Fruit fly (Drosophila melanogaster): Measurements from ENCODE around the gene drm.

drm gene

dm6 chr2L:3506322-3506721 lies 32.7 kb upstream of the drm start:
- no peak for TF ChIP-seq brk (GFP tag; optimal IDR thresholded peaks at IDR 0.05)
- no peak for TF ChIP-seq Abd-B (GFP tag; optimal IDR thresholded peaks at IDR 0.05)
- TF ChIP-seq rgr (GFP tag; optimal IDR thresholded peaks at IDR 0.05) = no peak
- TF ChIP-seq fru (GFP tag; optimal IDR thresholded peaks at IDR 0.05) = no peak

DNA sequence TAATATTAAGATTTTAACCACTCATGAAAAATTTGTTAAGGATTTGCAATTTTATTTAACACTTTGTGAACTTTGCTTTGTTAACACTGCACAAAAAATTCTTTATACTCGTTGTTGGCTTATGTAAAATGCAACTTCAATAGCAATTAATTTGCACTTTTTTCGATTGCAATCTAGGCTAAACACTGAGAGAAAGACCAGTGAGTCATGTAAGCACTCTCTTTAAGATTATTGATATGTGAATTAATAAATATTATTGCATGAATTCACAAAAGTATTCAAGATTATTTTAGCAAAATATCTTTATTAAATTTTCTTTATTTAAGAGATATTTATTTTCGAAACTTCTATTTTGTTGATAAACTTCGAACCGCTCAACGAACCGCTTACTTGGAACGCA lies 32.2 kb upstream of the drm start:
- TF ChIP-seq Dfd (GFP tag; optimal IDR thresholded peaks at IDR 0.05) (no peak), sv (GFP tag; optimal IDR thresholded peaks at IDR 0.05) (no peak), OdsH (GFP tag; optimal IDR thresholded peaks at IDR 0.05) (no peak), Hr78 (GFP tag; optimal IDR thresholded peaks at IDR 0.05) (no peak), dmrt93B (GFP tag; optimal IDR thresholded peaks at IDR 0.05) (no peak), jim (GFP tag; optimal IDR thresholded peaks at IDR 0.05) (no peak), brk (GFP tag; optimal IDR thresholded peaks at IDR 0.05) (no peak), Hnf4 (GFP tag; optimal IDR thresholded peaks at IDR 0.05) (no peak), foxo (GFP tag; optimal IDR thresholded peaks at IDR 0.05) (no peak), Hr83 (GFP tag; optimal IDR thresholded peaks at IDR 0.05; ENCODE audit: poor library complexity, severe bottlenecking) (no peak), woc (GFP tag; optimal IDR thresholded peaks at IDR 0.05) (no peak), rgr (GFP tag; optimal IDR thresholded peaks at IDR 0.05) (no peak), CG9705 (GFP tag; optimal IDR thresholded peaks at IDR 0.05) (no peak), CrebA (GFP tag; optimal IDR thresholded peaks at IDR 0.05; ENCODE audit: borderline replicate concordance) (no peak), Dif (GFP tag; optimal IDR thresholded peaks at IDR 0.05; ENCODE audit: partially characterized antibody) (no peak), h (GFP tag; optimal IDR thresholded peaks at IDR 0.05) (no peak)

- TF ChIP-seq jim (GFP tag; optimal IDR thresholded peaks at IDR 0.05) = no peak
- no peak for TF ChIP-seq fru (GFP tag; optimal IDR thresholded peaks at IDR 0.05)
- no peak for TF ChIP-seq Abd-B (GFP tag; optimal IDR thresholded peaks at IDR 0.05)
- no peak for TF ChIP-seq Jra (GFP tag; optimal IDR thresholded peaks at IDR 0.05)
- no peak for TF ChIP-seq dsf (GFP tag; optimal IDR thresholded peaks at IDR 0.05; ENCODE audit: borderline replicate concordance)
- no peak for TF ChIP-seq usp (GFP tag; optimal IDR thresholded peaks at IDR 0.05)
- TF ChIP-seq tai (GFP tag; optimal IDR thresholded peaks at IDR 0.05) = no peak
These were observed 31.6 kb upstream of the drm start, which contains the start of gene tim for dm6 chr2L:3507209-3508164. Gene tim, minus strand, starts transcription at chr2L:3508119.

DNA sequence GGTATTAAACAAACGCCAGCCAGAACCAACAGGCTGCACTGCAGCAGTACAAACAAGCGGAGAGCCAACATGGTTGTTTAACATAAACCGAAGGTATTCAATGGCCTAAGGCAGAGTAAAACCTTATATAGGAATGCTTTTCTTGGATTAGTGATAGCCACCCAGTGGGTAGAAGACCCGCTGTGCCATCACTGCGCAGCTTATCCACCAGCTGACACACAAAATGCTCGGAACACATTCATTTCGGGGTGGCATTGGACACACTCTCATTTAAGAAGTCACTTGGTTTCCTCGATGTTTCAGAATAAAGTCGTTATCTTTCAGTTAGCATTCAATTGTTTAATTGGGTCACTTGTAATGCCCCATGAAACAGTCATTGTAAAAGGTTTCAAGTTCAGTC lies 29.0 kb upstream of the drm start, which contains the start of gene CG31954:
Gene CG31954 (minus strand): TSS at position 101 of the 400 bp plus-strand sequence.
- TF ChIP-seq rgr (GFP tag; optimal IDR thresholded peaks at IDR 0.05) = no peak

DNA sequence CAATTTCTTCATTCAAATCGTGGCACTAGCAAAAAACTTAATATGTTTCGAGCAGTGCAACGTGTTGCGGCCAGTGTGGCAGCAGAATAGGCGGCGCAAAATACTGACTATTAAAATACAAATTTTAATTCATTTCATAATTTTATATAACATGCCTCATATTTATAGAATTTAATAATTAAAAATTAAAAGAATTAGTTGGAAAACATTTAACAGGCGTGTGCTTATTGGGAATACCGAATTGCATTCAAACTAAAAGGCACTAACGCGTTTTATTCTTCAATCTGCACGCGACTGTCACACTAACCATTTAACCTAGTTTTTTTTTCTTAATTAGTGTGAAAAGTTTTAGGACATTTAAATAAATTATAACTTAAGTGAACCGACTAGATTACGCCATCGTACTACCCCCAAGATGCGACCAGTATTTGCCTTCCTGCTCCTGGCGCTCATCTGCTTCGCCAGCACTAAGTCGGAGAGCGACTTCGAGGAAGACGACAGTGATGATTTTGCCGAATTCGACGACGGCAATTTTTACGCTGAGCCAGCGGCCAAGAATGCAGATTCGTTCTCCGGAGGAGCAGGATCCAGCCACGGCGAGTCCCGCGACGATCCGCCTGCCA lies 24.4 kb upstream of the drm start, which contains the start of the genes LeuRS and CG17593:
Gene LeuRS (minus strand): TSS at position 88 of the 623 bp plus-strand sequence.
Gene CG17593 (plus strand): TSS at position 304 of the 623 bp plus-strand sequence.
- TF ChIP-seq brk (GFP tag; optimal IDR thresholded peaks at IDR 0.05) (no peak), sv (GFP tag; optimal IDR thresholded peaks at IDR 0.05) (no peak), GATAd (GFP tag; optimal IDR thresholded peaks at IDR 0.05) (no peak), dsf (GFP tag; optimal IDR thresholded peaks at IDR 0.05; ENCODE audit: borderline replicate concordance) (no peak), jim (GFP tag; optimal IDR thresholded peaks at IDR 0.05) (no peak), Myc (optimal IDR thresholded peaks at IDR 0.05) (peak; percentile 33), usp (GFP tag; optimal IDR thresholded peaks at IDR 0.05) (no peak), psq (GFP tag; optimal IDR thresholded peaks at IDR 0.05) (no peak)

DNA sequence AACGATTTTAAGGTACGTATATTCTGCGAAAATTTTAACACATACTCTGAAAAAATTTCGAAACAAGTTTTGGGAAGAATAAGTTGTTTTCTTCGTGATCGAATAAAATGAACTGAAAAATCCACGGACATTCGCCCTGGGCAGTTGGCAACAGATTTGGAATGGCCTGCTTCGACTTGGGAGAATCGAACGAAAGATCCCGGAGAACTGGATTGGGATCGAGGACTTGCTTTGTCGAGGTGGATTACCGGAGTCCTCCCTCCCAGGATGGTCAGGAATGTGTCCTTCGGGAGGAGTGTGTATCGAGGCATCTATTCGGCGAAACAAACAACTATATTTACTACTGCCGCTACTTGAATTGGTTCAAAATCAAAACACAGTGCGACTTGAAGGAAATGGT lies 19.5 kb upstream of the drm start, which contains the start of the genes CG3213 and CG8851:
Gene CG3213 (minus strand): TSS at position 101 of the 400 bp plus-strand sequence.
Gene CG8851 (plus strand): TSS at position 127 of the 400 bp plus-strand sequence.
- TF ChIP-seq HLH106 (tag; optimal IDR thresholded peaks at IDR 0.05) (no peak), GATAd (GFP tag; optimal IDR thresholded peaks at IDR 0.05) (no peak), N (GFP tag; optimal IDR thresholded peaks at IDR 0.05) (no peak), h (GFP tag; optimal IDR thresholded peaks at IDR 0.05) (no peak), Dfd (GFP tag; optimal IDR thresholded peaks at IDR 0.05) (no peak), dsf (GFP tag; optimal IDR thresholded peaks at IDR 0.05; ENCODE audit: borderline replicate concordance) (no peak), lola (GFP tag; optimal IDR thresholded peaks at IDR 0.05) (no peak)
